Fruit fly (Drosophila melanogaster) whole organism, prepupa: Measurements from ENCODE around the gene GlcAT-S.

Experiments
- CG6163 ChIP-seq: fragments of 200-800 bp; sonication (Bioruptor generic); IDR thresholded peaks from 3 replicates; pipeline ENCODE4 v1.3.6; 2022; ENCODE audit warnings: missing biosample characterization, missing genetic modification characterization
- Lpt ChIP-seq: fragments of 200-800 bp; sonication (Bioruptor generic); optimal IDR thresholded peaks from 3 replicates; lab custom pipeline; 2016; ENCODE audit warnings: missing biosample characterization, missing genetic modification characterization
- OdsH ChIP-seq: fragments of 200-800 bp; sonication (Bioruptor generic); optimal IDR thresholded peaks from 3 replicates; lab custom pipeline; 2016; ENCODE audit warnings: missing biosample characterization, missing genetic modification characterization
- Smox ChIP-seq: fragments of 200-800 bp; sonication (Bioruptor generic); optimal IDR thresholded peaks from 3 replicates; lab custom pipeline; 2016; ENCODE audit warnings: missing biosample characterization, missing genetic modification characterization
- Sox102F ChIP-seq: fragments of 200-800 bp; sonication (Bioruptor generic); optimal IDR thresholded peaks from 2 replicates; lab custom pipeline; 2016; ENCODE audit warnings: missing biosample characterization, mild to moderate bottlenecking, missing genetic modification characterization
- achi ChIP-seq: fragments of 200-800 bp; sonication (Bioruptor generic); optimal IDR thresholded peaks from 3 replicates; lab custom pipeline; 2016; ENCODE audit warnings: missing biosample characterization, missing genetic modification characterization
- cyc ChIP-seq: fragments of 200-800 bp; sonication (Bioruptor generic); optimal IDR thresholded peaks from 3 replicates; lab custom pipeline; 2016; ENCODE audit warnings: missing biosample characterization, missing genetic modification characterization
- vri ChIP-seq: fragments of 200-800 bp; sonication (Bioruptor generic); optimal IDR thresholded peaks from 3 replicates; lab custom pipeline; 2016; ENCODE audit warnings: missing biosample characterization, mild to moderate bottlenecking, missing genetic modification characterization

- TF ChIP-seq Lpt (GFP tag; lab: Kevin White, UChicago): no peak
- no peak for TF ChIP-seq achi (GFP tag; lab: Kevin White, UChicago)
- no peak for TF ChIP-seq Smox
- no peak for TF ChIP-seq CG6163 (GFP tag; lab: Robert Waterston, UW)
- no peak for TF ChIP-seq cyc (GFP tag; lab: Kevin White, UChicago)
- no peak for TF ChIP-seq vri (GFP tag; lab: Kevin White, UChicago)
- TF ChIP-seq Sox102F (GFP tag; lab: Kevin White, UChicago): no peak
- no peak for TF ChIP-seq OdsH (GFP tag; lab: Kevin White, UChicago)
Measured at dm6 chr2L:9584098-9584703, 32.1 kb upstream of the GlcAT-S start.
